Fruit fly (Drosophila melanogaster): ENCODE measurements around the gene Mst87F.

Gene Mst87F

dm6 chr3R:13847289-13847688 is 19.5 kb upstream of the Mst87F start:
- no peak for TF ChIP-seq kay (GFP tag; ENCODE audit: borderline replicate concordance)
- no peak for TF ChIP-seq Hr96 (GFP tag; optimal IDR thresholded peaks at IDR 0.05)
- TF ChIP-seq CG7045 (GFP tag; optimal IDR thresholded peaks at IDR 0.05), result no peak
- no peak for TF ChIP-seq CG1620 (GFP tag; optimal IDR thresholded peaks at IDR 0.05)
- no peak for TF ChIP-seq CG33017 (tag; optimal IDR thresholded peaks at IDR 0.05)
- TF ChIP-seq CG11617 (GFP tag; optimal IDR thresholded peaks at IDR 0.05), result no peak
- no peak for TF ChIP-seq CG5204 (GFP tag; optimal IDR thresholded peaks at IDR 0.05)
- TF ChIP-seq pad (GFP tag; optimal IDR thresholded peaks at IDR 0.05), result no peak
- TF ChIP-seq tj (GFP tag; optimal IDR thresholded peaks at IDR 0.05), result no peak

dm6 chr3R:13845926-13846325 is 18.1 kb upstream of the Mst87F start:
- TF ChIP-seq CG5204 (GFP tag; optimal IDR thresholded peaks at IDR 0.05) (no peak), Clk (GFP tag; optimal IDR thresholded peaks at IDR 0.05) (no peak), kay (GFP tag; ENCODE audit: borderline replicate concordance) (no peak), bab1 (GFP tag; optimal IDR thresholded peaks at IDR 0.05) (no peak), cic (GFP tag; optimal IDR thresholded peaks at IDR 0.05) (no peak), CG1620 (GFP tag; optimal IDR thresholded peaks at IDR 0.05) (no peak), CG7101 (tag; optimal IDR thresholded peaks at IDR 0.05) (no peak), toe (GFP tag; optimal IDR thresholded peaks at IDR 0.05) (no peak), tj (GFP tag; optimal IDR thresholded peaks at IDR 0.05) (no peak), CG7045 (GFP tag; optimal IDR thresholded peaks at IDR 0.05) (no peak), cnc (optimal IDR thresholded peaks at IDR 0.05) (no peak), Mnt (GFP tag; optimal IDR thresholded peaks at IDR 0.05) (no peak), ovo (GFP tag; optimal IDR thresholded peaks at IDR 0.05) (no peak), Hr96 (GFP tag; optimal IDR thresholded peaks at IDR 0.05) (no peak), pad (GFP tag; optimal IDR thresholded peaks at IDR 0.05) (no peak), CG33017 (tag; optimal IDR thresholded peaks at IDR 0.05) (no peak), CG11617 (GFP tag; optimal IDR thresholded peaks at IDR 0.05) (no peak), CG14711 (tag; optimal IDR thresholded peaks at IDR 0.05) (no peak)

- no peak for TF ChIP-seq tj (GFP tag; optimal IDR thresholded peaks at IDR 0.05)
- TF ChIP-seq bab1 (GFP tag; optimal IDR thresholded peaks at IDR 0.05), result no peak
- TF ChIP-seq ovo (GFP tag; optimal IDR thresholded peaks at IDR 0.05), result no peak
- no peak for TF ChIP-seq CG11617 (GFP tag; optimal IDR thresholded peaks at IDR 0.05)
- no peak for TF ChIP-seq CG12768 (GFP tag; optimal IDR thresholded peaks at IDR 0.05)
- TF ChIP-seq CG7101 (tag; optimal IDR thresholded peaks at IDR 0.05), result no peak
- no peak for TF ChIP-seq Hr96 (GFP tag; optimal IDR thresholded peaks at IDR 0.05)
- no peak for TF ChIP-seq toe (GFP tag; optimal IDR thresholded peaks at IDR 0.05)
- TF ChIP-seq CG14711 (tag; optimal IDR thresholded peaks at IDR 0.05), result no peak
- no peak for TF ChIP-seq Clk (GFP tag; optimal IDR thresholded peaks at IDR 0.05)
- no peak for TF ChIP-seq kay (GFP tag; ENCODE audit: borderline replicate concordance)
- TF ChIP-seq CG7045 (GFP tag; optimal IDR thresholded peaks at IDR 0.05), result no peak
- TF ChIP-seq CG33017 (tag; optimal IDR thresholded peaks at IDR 0.05), result no peak
These were observed 17.5 kb upstream of the Mst87F start for dm6 chr3R:13845250-13845699.

- TF ChIP-seq toe (GFP tag; optimal IDR thresholded peaks at IDR 0.05) (no peak), CG7045 (GFP tag; optimal IDR thresholded peaks at IDR 0.05) (no peak), cnc (optimal IDR thresholded peaks at IDR 0.05) (no peak), CG7101 (tag; optimal IDR thresholded peaks at IDR 0.05) (no peak), ovo (GFP tag; optimal IDR thresholded peaks at IDR 0.05) (no peak), Mnt (GFP tag; optimal IDR thresholded peaks at IDR 0.05) (no peak), tj (GFP tag; optimal IDR thresholded peaks at IDR 0.05) (no peak), cic (GFP tag; optimal IDR thresholded peaks at IDR 0.05) (no peak), CG14711 (tag; optimal IDR thresholded peaks at IDR 0.05) (no peak), CG11617 (GFP tag; optimal IDR thresholded peaks at IDR 0.05) (no peak), CG1620 (GFP tag; optimal IDR thresholded peaks at IDR 0.05) (no peak), Crg-1 (GFP tag; optimal IDR thresholded peaks at IDR 0.05) (no peak), bab1 (GFP tag; optimal IDR thresholded peaks at IDR 0.05) (no peak), Clk (GFP tag; optimal IDR thresholded peaks at IDR 0.05) (no peak), CG5204 (GFP tag; optimal IDR thresholded peaks at IDR 0.05) (no peak), CG12768 (GFP tag; optimal IDR thresholded peaks at IDR 0.05) (no peak), kay (GFP tag; ENCODE audit: borderline replicate concordance) (no peak), pad (GFP tag; optimal IDR thresholded peaks at IDR 0.05) (no peak), CG33017 (tag; optimal IDR thresholded peaks at IDR 0.05) (no peak)
These were observed 15.8 kb upstream of the Mst87F start for dm6 chr3R:13843611-13844010.

dm6 chr3R:13842532-13842931 is 14.7 kb upstream of the Mst87F start:
- TF ChIP-seq kay (GFP tag; ENCODE audit: borderline replicate concordance) (peak; percentile 12), bab1 (GFP tag; optimal IDR thresholded peaks at IDR 0.05) (no peak)

- TF ChIP-seq CG33017 (tag; optimal IDR thresholded peaks at IDR 0.05), result no peak
- TF ChIP-seq cnc (optimal IDR thresholded peaks at IDR 0.05), result no peak
- TF ChIP-seq pad (GFP tag; optimal IDR thresholded peaks at IDR 0.05), result no peak
- TF ChIP-seq CG12768 (GFP tag; optimal IDR thresholded peaks at IDR 0.05), result no peak
- TF ChIP-seq CG14711 (tag; optimal IDR thresholded peaks at IDR 0.05), result no peak
- TF ChIP-seq cic (GFP tag; optimal IDR thresholded peaks at IDR 0.05), result no peak
- no peak for TF ChIP-seq CG11617 (GFP tag; optimal IDR thresholded peaks at IDR 0.05)
- TF ChIP-seq bab1 (GFP tag; optimal IDR thresholded peaks at IDR 0.05), result no peak
These were observed 13.1 kb upstream of the Mst87F start for dm6 chr3R:13840956-13841355.

- no peak for TF ChIP-seq pad (GFP tag; optimal IDR thresholded peaks at IDR 0.05)
- no peak for TF ChIP-seq CG1620 (GFP tag; optimal IDR thresholded peaks at IDR 0.05)
- no peak for TF ChIP-seq toe (GFP tag; optimal IDR thresholded peaks at IDR 0.05)
- TF ChIP-seq kay (GFP tag; ENCODE audit: borderline replicate concordance), result peak; percentile 71
- TF ChIP-seq CG5204 (GFP tag; optimal IDR thresholded peaks at IDR 0.05), result no peak
- TF ChIP-seq CG7045 (GFP tag; optimal IDR thresholded peaks at IDR 0.05), result no peak
- no peak for TF ChIP-seq ovo (GFP tag; optimal IDR thresholded peaks at IDR 0.05)
- TF ChIP-seq Crg-1 (GFP tag; optimal IDR thresholded peaks at IDR 0.05), result no peak
- no peak for TF ChIP-seq Clk (GFP tag; optimal IDR thresholded peaks at IDR 0.05)
- no peak for TF ChIP-seq CG33017 (tag; optimal IDR thresholded peaks at IDR 0.05)
- TF ChIP-seq CG12768 (GFP tag; optimal IDR thresholded peaks at IDR 0.05), result no peak
- no peak for TF ChIP-seq cic (GFP tag; optimal IDR thresholded peaks at IDR 0.05)
- TF ChIP-seq Mnt (GFP tag; optimal IDR thresholded peaks at IDR 0.05), result no peak
- no peak for TF ChIP-seq bab1 (GFP tag; optimal IDR thresholded peaks at IDR 0.05)
- no peak for TF ChIP-seq cnc (optimal IDR thresholded peaks at IDR 0.05)
- TF ChIP-seq CG14711 (tag; optimal IDR thresholded peaks at IDR 0.05), result peak; percentile 19
- no peak for TF ChIP-seq tj (GFP tag; optimal IDR thresholded peaks at IDR 0.05)
- TF ChIP-seq CG11617 (GFP tag; optimal IDR thresholded peaks at IDR 0.05), result no peak
These were observed 12.1 kb upstream of the Mst87F start, which contains the start of gene CG31495 for dm6 chr3R:13839883-13840412. Gene CG31495, minus strand, starts transcription at chr3R:13839934.
